Fruit fly (Drosophila melanogaster) whole organism, adult: ENCODE measurements around the gene Rh3.

ENCODE experiments used
- CG12768 ChIP-seq: fragments of 200-800 bp; sonication (Bioruptor generic); optimal IDR thresholded peaks from 2 replicates; lab custom pipeline; 2017; ENCODE audit warnings: missing biosample characterization, missing genetic modification characterization, mild to moderate bottlenecking, moderate library complexity, missing genetic modification reagents
- CG7101 ChIP-seq: fragments of 200-800 bp; sonication (Bioruptor generic); optimal IDR thresholded peaks from 2 replicates; lab custom pipeline; 2018; ENCODE audit warnings: missing biosample characterization, mild to moderate bottlenecking, missing genetic modification characterization, moderate library complexity
- kay ChIP-seq: fragments of 200-800 bp; sonication (Bioruptor generic); peaks from one replicate; lab custom pipeline; 2016; ENCODE audit warnings: missing biosample characterization, missing genetic modification characterization, borderline replicate concordance

DNA sequence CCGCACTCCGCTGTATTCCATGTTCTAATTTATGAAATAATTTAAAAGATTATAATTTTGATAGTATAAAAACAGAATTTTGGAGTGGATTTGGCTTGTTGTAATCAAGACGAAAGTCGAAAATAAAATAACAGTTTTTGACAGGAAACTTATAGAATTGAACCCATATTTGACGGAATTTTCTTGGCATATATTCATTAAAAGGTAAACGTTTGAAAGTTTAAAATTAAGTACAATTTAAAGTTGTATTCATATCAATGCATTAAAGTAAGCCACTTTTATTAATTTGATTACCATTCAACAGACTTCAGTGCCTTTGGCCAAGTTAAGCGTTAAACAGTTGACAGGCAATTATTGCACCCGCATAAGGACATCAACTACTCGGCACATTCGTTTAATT lies 25.6 kb upstream of the Rh3 start, which contains the start of gene CG31206:
- no peak for TF ChIP-seq kay (GFP tag; lab: Kevin White, UChicago)
- TF ChIP-seq CG12768 (GFP tag; lab: Kevin White, UChicago) = no peak
- no peak for TF ChIP-seq CG7101
